Fruit fly (Drosophila melanogaster) whole organism, embryonic: ENCODE results near the gene CG10993.

Experiments
- B-H1 ChIP-seq: fragments of 200-800 bp; sonication (Bioruptor generic); IDR thresholded peaks from 3 replicates; pipeline ENCODE4 v1.3.6; 2022; ENCODE audit warnings: missing biosample characterization, missing genetic modification characterization
- CG10959 ChIP-seq: fragments of 200-800 bp; sonication (Bioruptor generic); IDR thresholded peaks from 2 replicates; pipeline ENCODE4 v1.3.6; 2022; ENCODE audit warnings: missing biosample characterization, missing genetic modification characterization
- CG10979 ChIP-seq: fragments of 200-800 bp; sonication (Bioruptor generic); optimal IDR thresholded peaks from 2 replicates; lab custom pipeline; 2018; ENCODE audit warnings: missing biosample characterization, mild to moderate bottlenecking, missing genetic modification characterization, moderate library complexity
- CG11504 ChIP-seq: fragments of 200-800 bp; sonication (Bioruptor generic); optimal IDR thresholded peaks from 3 replicates; lab custom pipeline; 2019; ENCODE audit warnings: missing biosample characterization, mild to moderate bottlenecking, missing genetic modification characterization, moderate library complexity
- CG12071 ChIP-seq: fragments of 200-800 bp; sonication (Bioruptor generic); optimal IDR thresholded peaks from 3 replicates; lab custom pipeline; 2018; ENCODE audit warnings: missing biosample characterization, mild to moderate bottlenecking, missing genetic modification characterization
- CG13424 ChIP-seq: fragments of 200-800 bp; sonication (Bioruptor generic); optimal IDR thresholded peaks from 2 replicates; lab custom pipeline; 2019; ENCODE audit warnings: missing biosample characterization, mild to moderate bottlenecking, missing genetic modification characterization, moderate library complexity
- CG13624 ChIP-seq: fragments of 200-800 bp; sonication (Bioruptor generic); optimal IDR thresholded peaks from 2 replicates; lab custom pipeline; 2016; ENCODE audit warnings: missing biosample characterization, missing genetic modification characterization
- CG14667 ChIP-seq: fragments of 200-800 bp; sonication (Bioruptor generic); IDR thresholded peaks from 2 replicates; pipeline ENCODE4 v1.3.6; 2022; ENCODE audit warnings: missing biosample characterization, missing genetic modification characterization
- CG15269 ChIP-seq: fragments of 200-800 bp; sonication (Bioruptor generic); optimal IDR thresholded peaks from 2 replicates; lab custom pipeline; 2018; ENCODE audit warnings: missing biosample characterization, mild to moderate bottlenecking, missing genetic modification characterization, moderate library complexity
- CG17802 ChIP-seq: fragments of 200-800 bp; sonication (Bioruptor generic); optimal IDR thresholded peaks from 2 replicates; lab custom pipeline; 2018; ENCODE audit warnings: missing biosample characterization, mild to moderate bottlenecking, missing genetic modification characterization, moderate library complexity
- CG18011 ChIP-seq: fragments of 200-800 bp; sonication (Bioruptor generic); optimal IDR thresholded peaks from 2 replicates; lab custom pipeline; 2017; ENCODE audit warnings: missing biosample characterization, missing genetic modification characterization, mild to moderate bottlenecking, moderate library complexity, missing genotype
- CG30431 ChIP-seq: fragments of 200-800 bp; sonication (Bioruptor generic); optimal IDR thresholded peaks from 2 replicates; lab custom pipeline; 2017; ENCODE audit warnings: missing biosample characterization, missing genetic modification characterization
- CG31365 ChIP-seq: fragments of 200-800 bp; sonication (Bioruptor generic); optimal IDR thresholded peaks from 2 replicates; lab custom pipeline; 2018; ENCODE audit warnings: missing biosample characterization, mild to moderate bottlenecking, missing genetic modification characterization
- CG32532 ChIP-seq: fragments of 200-800 bp; sonication (Bioruptor generic); IDR thresholded peaks from 2 replicates; pipeline ENCODE4 v1.3.6; 2022; ENCODE audit warnings: missing biosample characterization, missing genetic modification characterization
- CG3281 ChIP-seq: fragments of 200-800 bp; sonication (Bioruptor generic); optimal IDR thresholded peaks from 3 replicates; lab custom pipeline; 2017; ENCODE audit warnings: missing biosample characterization, mild to moderate bottlenecking, missing genetic modification characterization
- CG42726 ChIP-seq: fragments of 200-800 bp; sonication (Bioruptor generic); IDR thresholded peaks from 2 replicates; pipeline ENCODE4 v1.3.6; 2022; ENCODE audit warnings: missing biosample characterization, missing genetic modification characterization; ENCODE audit not compliant: partially characterized antibody
- CG4328 ChIP-seq: fragments of 200-800 bp; sonication (Bioruptor generic); optimal IDR thresholded peaks from 3 replicates; lab custom pipeline; 2017; ENCODE audit warnings: missing biosample characterization, missing genetic modification reagents, missing genetic modification characterization
- CG6689 ChIP-seq: fragments of 200-800 bp; sonication (Bioruptor generic); IDR thresholded peaks from 2 replicates; pipeline ENCODE4 v1.3.6; 2022; ENCODE audit warnings: missing biosample characterization, missing genetic modification characterization
- CG7839 ChIP-seq: fragments of 200-800 bp; sonication (Bioruptor generic); optimal IDR thresholded peaks from 3 replicates; lab custom pipeline; 2018; ENCODE audit warnings: missing biosample characterization, mild to moderate bottlenecking, missing genetic modification characterization, moderate library complexity
- CG8765 ChIP-seq: fragments of 200-800 bp; sonication (Bioruptor generic); IDR thresholded peaks from 2 replicates; pipeline ENCODE4 v1.3.6; 2022; ENCODE audit warnings: missing biosample characterization, missing genetic modification characterization
- Dek ChIP-seq: fragments of 200-800 bp; sonication (Bioruptor generic); optimal IDR thresholded peaks from 3 replicates; lab custom pipeline; 2019; ENCODE audit warnings: missing biosample characterization, mild to moderate bottlenecking, missing genetic modification characterization, moderate library complexity
- Dll ChIP-seq: fragments of 200-800 bp; sonication (Bioruptor generic); IDR thresholded peaks from 4 replicates; pipeline ENCODE4 v1.3.6; 2022; ENCODE audit warnings: missing biosample characterization, missing genetic modification characterization; ENCODE audit not compliant: partially characterized antibody
- Doc2 ChIP-seq: fragments of 200-800 bp; sonication (Bioruptor generic); IDR thresholded peaks from 2 replicates; pipeline ENCODE4 v1.3.6; 2022; ENCODE audit warnings: missing biosample characterization, missing genetic modification characterization
- Hmr ChIP-seq: fragments of 200-800 bp; sonication (Bioruptor generic); optimal IDR thresholded peaks from 3 replicates; lab custom pipeline; 2017; ENCODE audit warnings: mild to moderate bottlenecking, missing biosample characterization, missing genetic modification reagents, missing genetic modification characterization
- Hmx ChIP-seq: fragments of 200-800 bp; sonication (Bioruptor generic); optimal IDR thresholded peaks from 2 replicates; lab custom pipeline; 2016; ENCODE audit warnings: missing biosample characterization, missing genetic modification characterization
- Med ChIP-seq: fragments of 200-800 bp; sonication (Bioruptor generic); peaks from one replicate; lab custom pipeline; 2016; ENCODE audit warnings: missing biosample characterization, missing genetic modification characterization, mild to moderate bottlenecking, inconsistent platforms, moderate library complexity
- Meics ChIP-seq: fragments of 200-800 bp; sonication (Bioruptor generic); optimal IDR thresholded peaks from 2 replicates; lab custom pipeline; 2017; ENCODE audit warnings: missing biosample characterization, mild to moderate bottlenecking, missing genetic modification characterization
- Mrtf ChIP-seq: fragments of 200-800 bp; sonication (Bioruptor generic); IDR thresholded peaks from 3 replicates; pipeline ENCODE4 v1.3.6; 2022; ENCODE audit warnings: missing biosample characterization, missing genetic modification characterization
- NC2β ChIP-seq: fragments of 200-800 bp; sonication (Bioruptor generic); optimal IDR thresholded peaks from 2 replicates; lab custom pipeline; 2016; ENCODE audit warnings: missing biosample characterization, missing genetic modification characterization
- PHDP ChIP-seq: fragments of 200-800 bp; sonication (Bioruptor generic); optimal IDR thresholded peaks from 3 replicates; lab custom pipeline; 2018; ENCODE audit warnings: missing biosample characterization, mild to moderate bottlenecking, missing genetic modification characterization, moderate library complexity
- Spps ChIP-seq: fragments of 200-800 bp; sonication (Bioruptor generic); optimal IDR thresholded peaks from 2 replicates; lab custom pipeline; 2018; ENCODE audit warnings: missing biosample characterization, mild to moderate bottlenecking, missing genetic modification characterization
- Usf ChIP-seq: fragments of 200-800 bp; sonication (Bioruptor generic); optimal IDR thresholded peaks from 2 replicates; lab custom pipeline; 2017; ENCODE audit warnings: missing genotype, missing biosample characterization, missing genetic modification characterization
- ab ChIP-seq: fragments of 200-800 bp; sonication (Bioruptor generic); optimal IDR thresholded peaks from 2 replicates; lab custom pipeline; 2016; ENCODE audit warnings: missing biosample characterization, missing genetic modification characterization
- ash1 ChIP-seq: fragments of 200-800 bp; sonication (Bioruptor generic); optimal IDR thresholded peaks from 2 replicates; lab custom pipeline; 2018; ENCODE audit warnings: missing biosample characterization, mild to moderate bottlenecking, missing genetic modification characterization
- bab2 ChIP-seq: fragments of 200-800 bp; sonication (Bioruptor generic); optimal IDR thresholded peaks from 2 replicates; lab custom pipeline; 2016; ENCODE audit warnings: missing biosample characterization, missing genetic modification characterization
- bbx ChIP-seq: fragments of 200-800 bp; sonication (Bioruptor generic); IDR thresholded peaks from 2 replicates; pipeline ENCODE4 v1.3.6; 2022; ENCODE audit warnings: missing biosample characterization, missing genetic modification characterization; ENCODE audit not compliant: partially characterized antibody
- bigmax ChIP-seq: fragments of 200-800 bp; sonication (Bioruptor generic); optimal IDR thresholded peaks from 2 replicates; lab custom pipeline; 2018; ENCODE audit warnings: missing biosample characterization, mild to moderate bottlenecking, missing genetic modification characterization
- chinmo ChIP-seq: fragments of 200-800 bp; sonication (Bioruptor generic); IDR thresholded peaks from 4 replicates; pipeline ENCODE4 v1.3.6; 2022; ENCODE audit warnings: missing biosample characterization, missing genetic modification characterization; ENCODE audit not compliant: partially characterized antibody
- dm ChIP-seq: fragments of 200-800 bp; sonication (Bioruptor generic); optimal IDR thresholded peaks from 3 replicates; lab custom pipeline; 2016; ENCODE audit warnings: missing biosample characterization, missing genetic modification characterization
- dmrt11E ChIP-seq: fragments of 200-800 bp; sonication (Bioruptor generic); optimal IDR thresholded peaks from 3 replicates; lab custom pipeline; 2018; ENCODE audit warnings: missing biosample characterization, mild to moderate bottlenecking, missing genetic modification characterization, moderate library complexity
- dysf ChIP-seq: fragments of 200-800 bp; sonication (Bioruptor generic); IDR thresholded peaks from 3 replicates; pipeline ENCODE4 v1.3.6; 2022; ENCODE audit warnings: missing biosample characterization, missing genetic modification characterization
- exex ChIP-seq: fragments of 200-800 bp; sonication (Bioruptor generic); optimal IDR thresholded peaks from 4 replicates; lab custom pipeline; 2018; ENCODE audit warnings: missing biosample characterization, mild to moderate bottlenecking, missing genetic modification characterization, moderate library complexity
- gem ChIP-seq: fragments of 200-800 bp; sonication (Bioruptor generic); optimal IDR thresholded peaks from 2 replicates; lab custom pipeline; 2019; ENCODE audit warnings: missing biosample characterization, mild to moderate bottlenecking, missing genetic modification characterization, moderate library complexity
- gsb ChIP-seq: fragments of 200-800 bp; sonication (Bioruptor generic); IDR thresholded peaks from 2 replicates; pipeline ENCODE4 v1.3.6; 2022; ENCODE audit warnings: missing biosample characterization, missing genetic modification characterization
- hkb ChIP-seq, 2 experiments: fragments of 200-800 bp in 1 of 2; fragments of >200 bp in 1 of 2; sonication (Bioruptor generic) in 1 of 2; IDR thresholded peaks in 1 of 2; optimal IDR thresholded peaks in 1 of 2; 2 replicates each; pipeline versions ENCODE4 v1.3.6 to Lab custom; 2017 to 2022; ENCODE audit warnings: missing biosample characterization in 1 of 2, missing genetic modification characterization in 1 of 2
- sim ChIP-seq: fragments of 200-800 bp; sonication (Bioruptor generic); IDR thresholded peaks from 2 replicates; pipeline ENCODE4 v1.3.6; 2022; ENCODE audit warnings: missing biosample characterization, missing genetic modification characterization
- sqz ChIP-seq: fragments of 200-800 bp; sonication (Bioruptor generic); optimal IDR thresholded peaks from 3 replicates; lab custom pipeline; 2018; ENCODE audit warnings: missing biosample characterization, mild to moderate bottlenecking, missing genetic modification characterization
- ssp ChIP-seq: fragments of 200-800 bp; sonication (Bioruptor generic); IDR thresholded peaks from 2 replicates; pipeline ENCODE4 v1.3.6; 2022; ENCODE audit warnings: missing biosample characterization, missing genetic modification characterization
- tio ChIP-seq: fragments of 200-800 bp; sonication (Bioruptor generic); optimal IDR thresholded peaks from 2 replicates; lab custom pipeline; 2017; ENCODE audit warnings: missing biosample characterization, missing genetic modification characterization, inconsistent platforms

The CG10993 gene

dm6 chrX:13815526-13816173, 24.7 kb upstream of the CG10993 start (continued):
- TF ChIP-seq bbx (GFP tag; lab: Robert Waterston, UW) (no peak), sqz (peak; percentile 43), CG10959 (no peak), CG15269 (tag; lab: Kevin White, UChicago) (peak; percentile 73), sim (GFP tag; lab: Robert Waterston, UW) (no peak), CG17802 (peak; percentile 4), tio (GFP tag; lab: Kevin White, UChicago) (peak; percentile 30), hkb (optimal IDR thresholded peaks at IDR 0.05; lab: Kevin White, UChicago) (no peak), hkb (GFP tag; IDR thresholded peaks at IDR 0.05; lab: Robert Waterston, UW) (peak; percentile 67; the same call in 1 of the 2 replicates), NC2β (GFP tag; lab: Kevin White, UChicago) (no peak), PHDP (tag; lab: Kevin White, UChicago) (peak; percentile 59), Mrtf (GFP tag; lab: Robert Waterston, UW) (no peak), CG30431 (peak; percentile 6), dysf (GFP tag; lab: Robert Waterston, UW) (peak; percentile 82), Dek (peak; percentile 28), dmrt11E (tag; lab: Kevin White, UChicago) (peak; percentile 36), CG10979 (tag; lab: Kevin White, UChicago) (peak; percentile 59), exex (no peak), CG13624 (peak; percentile 18), CG31365 (tag; lab: Kevin White, UChicago) (no peak), CG14667 (GFP tag; lab: Robert Waterston, UW) (peak; percentile 31; the same call in 1 of the 2 replicates), Usf (GFP tag; lab: Kevin White, UChicago) (peak; percentile 38), CG4328 (GFP tag; lab: Kevin White, UChicago) (peak; percentile 59), Doc2 (no peak), gem (tag; lab: Kevin White, UChicago) (peak; percentile 78), Hmx (GFP tag; lab: Kevin White, UChicago) (no peak), CG13424 (tag; lab: Kevin White, UChicago) (peak; percentile 75), CG7839 (tag; lab: Kevin White, UChicago) (peak; percentile 80), B-H1 (GFP tag; lab: Robert Waterston, UW) (peak; percentile 26), Spps (tag; lab: Kevin White, UChicago) (no peak), Hmr (peak; percentile 56), bab2 (GFP tag; lab: Kevin White, UChicago) (peak; percentile 42), Meics (peak; percentile 63), ssp (GFP tag; lab: Robert Waterston, UW) (no peak), Med (peak; percentile 89), CG6689 (GFP tag; lab: Robert Waterston, UW) (no peak), CG42726 (GFP tag; lab: Robert Waterston, UW) (no peak), CG11504 (tag; lab: Kevin White, UChicago) (peak; percentile 85), CG3281 (peak; percentile 61), bigmax (GFP tag; lab: Kevin White, UChicago) (no peak), CG12071 (GFP tag; lab: Kevin White, UChicago) (no peak), CG18011 (GFP tag; lab: Kevin White, UChicago) (no peak), CG8765 (GFP tag; lab: Robert Waterston, UW) (no peak), CG32532 (no peak; the same call in 1 of the 2 replicates), Dll (GFP tag; lab: Robert Waterston, UW) (no peak), ash1 (GFP tag; lab: Kevin White, UChicago) (no peak), ab (GFP tag; lab: Kevin White, UChicago) (no peak), chinmo (peak; percentile 79; the same call in 2 of the 4 replicates), gsb (GFP tag; lab: Robert Waterston, UW) (no peak), dm (GFP tag; lab: Kevin White, UChicago) (peak; percentile 11)
